Worm (Caenorhabditis elegans) whole organism, late embryonic: ENCODE measurements around the gene srw-99.

Source experiments
- C38D4.7 ChIP-seq: fragments of 200-800 bp; sonication (Bioruptor generic); optimal IDR thresholded peaks from 2 replicates; lab custom pipeline; 2018; ENCODE audit warnings: mild to moderate bottlenecking, missing genetic modification characterization, moderate library complexity, missing compliant biosample characterization
- F13H6.1 ChIP-seq: sonication (generic microtip); optimal IDR thresholded peaks from 2 replicates; lab custom pipeline; 2016; ENCODE audit warnings: missing genetic modification characterization, missing compliant biosample characterization
- K02D7.2 ChIP-seq: sonication (generic microtip); optimal IDR thresholded peaks from 2 replicates; lab custom pipeline; 2017; ENCODE audit warnings: mild to moderate bottlenecking, missing genetic modification characterization, missing compliant biosample characterization
- T23F11.4 ChIP-seq: fragments of 200-800 bp; sonication (Bioruptor generic); optimal IDR thresholded peaks from 2 replicates; lab custom pipeline; 2018; ENCODE audit warnings: mild to moderate bottlenecking, missing genetic modification characterization, missing compliant biosample characterization
- Y22D7AL.16 ChIP-seq: sonication (generic microtip); optimal IDR thresholded peaks from 2 replicates; lab custom pipeline; 2016; ENCODE audit warnings: missing genetic modification characterization, missing compliant biosample characterization
- ceh-19 ChIP-seq: fragments of 200-800 bp; sonication (Bioruptor generic); optimal IDR thresholded peaks from 2 replicates; lab custom pipeline; 2018; ENCODE audit warnings: mild to moderate bottlenecking, missing genetic modification characterization, missing compliant biosample characterization
- ceh-2 ChIP-seq: sonication (generic microtip); optimal IDR thresholded peaks from 2 replicates; lab custom pipeline; 2016; ENCODE audit warnings: missing genotype, missing genetic modification characterization, missing compliant biosample characterization
- ceh-24 ChIP-seq: sonication (generic microtip); optimal IDR thresholded peaks from 2 replicates; lab custom pipeline; 2016; ENCODE audit warnings: mild to moderate bottlenecking, missing genetic modification characterization, missing compliant biosample characterization
- ceh-30 ChIP-seq: fragments of 150-350 bp; optimal IDR thresholded peaks from 2 replicates; lab custom pipeline; 2014; ENCODE audit warnings: missing biosample characterization, missing genetic modification characterization
- ceh-31 ChIP-seq: sonication (generic microtip); optimal IDR thresholded peaks from 2 replicates; lab custom pipeline; 2016; ENCODE audit warnings: missing genetic modification characterization, missing compliant biosample characterization
- ceh-34 ChIP-seq: sonication (generic microtip); optimal IDR thresholded peaks from 2 replicates; lab custom pipeline; 2016; ENCODE audit warnings: mild to moderate bottlenecking, missing genetic modification characterization, missing compliant biosample characterization
- ceh-48 ChIP-seq: sonication (generic microtip); optimal IDR thresholded peaks from 2 replicates; lab custom pipeline; 2016; ENCODE audit warnings: missing genetic modification characterization, inconsistent platforms, missing compliant biosample characterization
- ceh-6 ChIP-seq: fragments of 200-800 bp; sonication (Bioruptor generic); optimal IDR thresholded peaks from 2 replicates; lab custom pipeline; 2018; ENCODE audit warnings: mild to moderate bottlenecking, missing genetic modification characterization, missing compliant biosample characterization
- elt-2 ChIP-seq: sonication (generic microtip); optimal IDR thresholded peaks from 2 replicates; lab custom pipeline; 2016; ENCODE audit warnings: missing genetic modification reagents, missing genetic modification characterization, missing compliant biosample characterization
- ets-4 ChIP-seq: sonication (generic microtip); optimal IDR thresholded peaks from 2 replicates; lab custom pipeline; 2016; ENCODE audit warnings: missing genetic modification characterization, missing compliant biosample characterization
- fkh-10 ChIP-seq: fragments of 150-350 bp; optimal IDR thresholded peaks from 2 replicates; lab custom pipeline; 2014; ENCODE audit warnings: missing biosample characterization, missing genetic modification reagents, missing genetic modification characterization
- fkh-6 ChIP-seq: sonication (generic microtip); optimal IDR thresholded peaks from 2 replicates; lab custom pipeline; 2016; ENCODE audit warnings: missing genetic modification characterization, missing compliant biosample characterization
- gmeb-2 ChIP-seq: sonication (generic microtip); optimal IDR thresholded peaks from 2 replicates; lab custom pipeline; 2016; ENCODE audit warnings: missing genetic modification characterization, inconsistent platforms, missing compliant biosample characterization
- hlh-13 ChIP-seq: fragments of 200-800 bp; sonication (Bioruptor generic); optimal IDR thresholded peaks from 2 replicates; lab custom pipeline; 2018; ENCODE audit warnings: mild to moderate bottlenecking, missing genetic modification characterization, missing compliant biosample characterization
- hlh-30 ChIP-seq: sonication (generic microtip); optimal IDR thresholded peaks from 2 replicates; lab custom pipeline; 2017; ENCODE audit warnings: antibody characterized with exemption, missing genetic modification characterization, missing compliant biosample characterization; ENCODE audit not compliant: insufficient read depth
- hlh-6 ChIP-seq: sonication (generic microtip); optimal IDR thresholded peaks from 2 replicates; lab custom pipeline; 2016; ENCODE audit warnings: missing genotype, missing genetic modification characterization, missing compliant biosample characterization
- hlh-8 ChIP-seq: sonication (generic microtip); optimal IDR thresholded peaks from 2 replicates; lab custom pipeline; 2016; ENCODE audit warnings: missing genotype, missing genetic modification characterization, missing compliant biosample characterization
- lim-6 ChIP-seq: sonication (generic microtip); optimal IDR thresholded peaks from 2 replicates; lab custom pipeline; 2016; ENCODE audit warnings: missing genetic modification characterization, missing compliant biosample characterization
- lin-11 ChIP-seq: fragments of 200-800 bp; sonication (Bioruptor generic); optimal IDR thresholded peaks from 2 replicates; lab custom pipeline; 2018; ENCODE audit warnings: mild to moderate bottlenecking, missing genetic modification characterization, missing compliant biosample characterization
- madf-2 ChIP-seq: sonication (generic microtip); optimal IDR thresholded peaks from 2 replicates; lab custom pipeline; 2017; ENCODE audit warnings: missing genetic modification characterization, missing compliant biosample characterization
- mec-3 ChIP-seq: sonication (generic microtip); optimal IDR thresholded peaks from 2 replicates; lab custom pipeline; 2016; ENCODE audit warnings: borderline replicate concordance, missing genetic modification characterization, missing compliant biosample characterization
- nhr-11 ChIP-seq: fragments of 150-350 bp; optimal IDR thresholded peaks from 2 replicates; lab custom pipeline; 2014; ENCODE audit warnings: missing biosample characterization, missing genetic modification characterization
- odd-2 ChIP-seq: sonication (generic microtip); optimal IDR thresholded peaks from 2 replicates; lab custom pipeline; 2017; ENCODE audit warnings: antibody characterized with exemption, mild to moderate bottlenecking, missing genetic modification characterization, missing compliant biosample characterization
- pag-3 ChIP-seq: sonication (generic microtip); optimal IDR thresholded peaks from 2 replicates; lab custom pipeline; 2016; ENCODE audit warnings: missing compliant biosample characterization, missing genetic modification characterization, borderline replicate concordance
- pat-9 ChIP-seq: fragments of 200-800 bp; sonication (Bioruptor generic); optimal IDR thresholded peaks from 2 replicates; lab custom pipeline; 2018; ENCODE audit warnings: mild to moderate bottlenecking, missing genetic modification characterization, moderate library complexity, missing compliant biosample characterization
- pax-1 ChIP-seq: fragments of 150-350 bp; optimal IDR thresholded peaks from 2 replicates; lab custom pipeline; 2014; ENCODE audit warnings: missing biosample characterization, missing genetic modification characterization
- pha-2 ChIP-seq: sonication (generic microtip); optimal IDR thresholded peaks from 2 replicates; lab custom pipeline; 2017; ENCODE audit warnings: mild to moderate bottlenecking, missing genetic modification characterization, missing compliant biosample characterization
- pha-4 ChIP-seq: fragments of 150-350 bp; optimal IDR thresholded peaks from 2 replicates; lab custom pipeline; 2018; ENCODE audit warnings: missing biosample characterization, missing genetic modification reagents, missing genetic modification characterization
- pqm-1 ChIP-seq: sonication (generic microtip); optimal IDR thresholded peaks from 2 replicates; lab custom pipeline; 2016; ENCODE audit warnings: missing genetic modification characterization, missing compliant biosample characterization
- ref-2 ChIP-seq: sonication (generic microtip); optimal IDR thresholded peaks from 2 replicates; lab custom pipeline; 2016; ENCODE audit warnings: missing genetic modification characterization, missing compliant biosample characterization
- sox-2 ChIP-seq: fragments of 200-800 bp; sonication (Bioruptor generic); IDR thresholded peaks from 2 replicates; pipeline ENCODE4 v1.3.6; 2022; ENCODE audit warnings: missing genetic modification reagents, missing genetic modification characterization, missing compliant biosample characterization
- sox-4 ChIP-seq: sonication (generic microtip); optimal IDR thresholded peaks from 2 replicates; lab custom pipeline; 2017; ENCODE audit warnings: mild to moderate bottlenecking, missing genetic modification characterization, inconsistent platforms, missing compliant biosample characterization
- syd-9 ChIP-seq: sonication (generic microtip); optimal IDR thresholded peaks from 2 replicates; lab custom pipeline; 2016; ENCODE audit warnings: mild to moderate bottlenecking, missing genetic modification characterization, moderate library complexity, missing compliant biosample characterization
- tbx-2 ChIP-seq: sonication (generic microtip); optimal IDR thresholded peaks from 2 replicates; lab custom pipeline; 2016; ENCODE audit warnings: missing genetic modification characterization, missing compliant biosample characterization
- tbx-7 ChIP-seq: sonication (generic microtip); optimal IDR thresholded peaks from 2 replicates; lab custom pipeline; 2016; ENCODE audit warnings: missing genotype, missing genetic modification characterization, missing compliant biosample characterization
- zip-5 ChIP-seq: sonication (generic microtip); optimal IDR thresholded peaks from 2 replicates; lab custom pipeline; 2016; ENCODE audit warnings: missing genetic modification characterization, missing compliant biosample characterization
- ztf-16 ChIP-seq: sonication (generic microtip); optimal IDR thresholded peaks from 2 replicates; lab custom pipeline; 2017; ENCODE audit warnings: missing genetic modification characterization, missing compliant biosample characterization

srw-99 gene

ce11 chrV:1752496-1752895, 44.0 kb downstream of the srw-99 start, which contains the start of gene ZK697.1:
Gene ZK697.1 (plus strand): TSS chrV:1752796.
- TF ChIP-seq ceh-19 (no peak), hlh-8 (tag; lab: Kevin White, UChicago) (no peak), ceh-24 (tag; lab: Kevin White, UChicago) (no peak), lin-11 (tag; lab: Kevin White, UChicago) (no peak), ceh-30 (no peak), T23F11.4 (GFP tag; lab: Kevin White, UChicago) (no peak), ceh-31 (no peak), pag-3 (no peak), elt-2 (tag; lab: Kevin White, UChicago) (no peak), mec-3 (tag; lab: Kevin White, UChicago) (no peak), zip-5 (tag; lab: Kevin White, UChicago) (no peak), pha-4 (tag; lab: Kevin White, UChicago) (no peak), syd-9 (tag; lab: Kevin White, UChicago) (no peak), hlh-13 (GFP tag; lab: Kevin White, UChicago) (no peak), ceh-6 (GFP tag; lab: Kevin White, UChicago) (no peak), K02D7.2 (no peak), pqm-1 (tag; lab: Kevin White, UChicago) (no peak)

DNA sequence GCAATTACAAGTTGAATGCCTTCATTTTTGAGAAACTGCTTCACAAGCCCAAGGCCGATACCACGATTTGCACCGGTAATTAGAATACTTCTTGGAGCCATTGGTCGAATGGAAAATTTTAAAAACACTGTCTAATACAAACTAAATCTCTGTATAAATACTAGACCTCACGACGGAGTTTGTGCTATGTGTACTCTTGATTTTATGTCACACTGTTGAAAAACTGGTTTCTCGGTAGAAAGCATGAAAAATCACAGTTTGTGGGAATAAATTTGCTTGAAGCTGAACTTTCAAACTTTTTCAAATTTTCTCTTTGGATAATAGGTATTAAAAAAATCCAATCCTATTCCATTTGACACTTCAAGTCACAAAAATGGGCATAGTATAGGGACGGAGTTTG, 47.0 kb downstream of the srw-99 start, which contains the start of gene ZK697.14:
Gene ZK697.14 (minus strand): TSS at position 101 of the 400 bp plus-strand sequence.
- TF ChIP-seq pag-3 (no peak), pha-4 (tag; lab: Kevin White, UChicago) (no peak), ets-4 (tag; lab: Kevin White, UChicago) (no peak), ceh-2 (tag; lab: Kevin White, UChicago) (no peak), nhr-11 (tag; lab: Kevin White, UChicago) (no peak), ceh-48 (tag; lab: Kevin White, UChicago) (no peak), fkh-10 (GFP tag; lab: Kevin White, UChicago) (no peak), ztf-16 (no peak), Y22D7AL.16 (no peak), odd-2 (no peak), gmeb-2 (no peak), hlh-30 (tag; lab: Kevin White, UChicago) (no peak), ceh-24 (tag; lab: Kevin White, UChicago) (no peak), tbx-7 (tag; lab: Kevin White, UChicago) (no peak), madf-2 (tag; lab: Kevin White, UChicago) (no peak), pat-9 (tag; lab: Kevin White, UChicago) (no peak), sox-4 (tag; lab: Kevin White, UChicago) (no peak)

ce11 chrV:1756099-1756498, 47.6 kb downstream of the srw-99 start:
- TF ChIP-seq ceh-24 (tag; lab: Kevin White, UChicago) (no peak), sox-2 (GFP tag; lab: Robert Waterston, UW) (no peak), hlh-6 (tag; lab: Kevin White, UChicago) (no peak), odd-2 (no peak), pha-2 (tag; lab: Kevin White, UChicago) (no peak), ceh-34 (tag; lab: Kevin White, UChicago) (no peak), F13H6.1 (no peak), pax-1 (tag; lab: Kevin White, UChicago) (no peak), C38D4.7 (GFP tag; lab: Kevin White, UChicago) (no peak), ref-2 (tag; lab: Kevin White, UChicago) (no peak), ceh-19 (no peak), fkh-6 (tag; lab: Kevin White, UChicago) (no peak), tbx-2 (tag; lab: Kevin White, UChicago) (no peak), lim-6 (no peak)
